Fruit fly (Drosophila melanogaster) whole organism, wandering third instar larva: ENCODE measurements around the gene CG7884.

Experiments used
- Abd-B ChIP-seq: fragments of >200 bp; optimal IDR thresholded peaks from 2 replicates; lab custom pipeline; 2017; ENCODE audit warnings: missing biosample characterization, missing genetic modification characterization
- CG32264 ChIP-seq: fragments of 200-800 bp; sonication (Bioruptor generic); optimal IDR thresholded peaks from 2 replicates; lab custom pipeline; 2016; ENCODE audit warnings: missing biosample characterization, missing genetic modification characterization
- CrebA ChIP-seq: fragments of 200-800 bp; sonication (Bioruptor generic); optimal IDR thresholded peaks from 2 replicates; lab custom pipeline; 2016; ENCODE audit warnings: missing biosample characterization, mild to moderate bottlenecking, missing genetic modification characterization, borderline replicate concordance
- GATAd ChIP-seq: sonication (Bioruptor generic); optimal IDR thresholded peaks from 2 replicates; lab custom pipeline; 2016; ENCODE audit warnings: missing biosample characterization, missing genetic modification characterization
- HLH106 ChIP-seq: fragments of 200-800 bp; optimal IDR thresholded peaks from 3 replicates; lab custom pipeline; 2019; ENCODE audit warnings: missing biosample characterization, mild to moderate bottlenecking, missing genetic modification characterization, moderate library complexity
- Hnf4 ChIP-seq: fragments of 200-800 bp; sonication (Bioruptor generic); optimal IDR thresholded peaks from 2 replicates; lab custom pipeline; 2016; ENCODE audit warnings: missing biosample characterization, mild to moderate bottlenecking, missing genetic modification characterization
- Hr78 ChIP-seq: fragments of >200 bp; optimal IDR thresholded peaks from 2 replicates; lab custom pipeline; 2017; ENCODE audit warnings: missing biosample characterization, missing genetic modification characterization
- Hr83 ChIP-seq: fragments of 200-300 bp; sonication (Bioruptor generic); optimal IDR thresholded peaks from 2 replicates; lab custom pipeline; 2016; ENCODE audit warnings: missing biosample characterization, mild to moderate bottlenecking, missing genetic modification characterization, moderate library complexity; ENCODE audit not compliant: poor library complexity, severe bottlenecking
- Jra ChIP-seq: sonication (Bioruptor generic); optimal IDR thresholded peaks from 2 replicates; lab custom pipeline; 2016; ENCODE audit warnings: missing biosample characterization, missing genetic modification characterization
- Mio ChIP-seq: sonication (Bioruptor generic); optimal IDR thresholded peaks from 2 replicates; lab custom pipeline; 2016; ENCODE audit warnings: missing biosample characterization, missing genetic modification characterization
- Myc ChIP-seq: fragments of >200 bp; optimal IDR thresholded peaks from 2 replicates; lab custom pipeline; 2017
- N ChIP-seq: fragments of >200 bp; optimal IDR thresholded peaks from 2 replicates; lab custom pipeline; 2018; ENCODE audit warnings: missing biosample characterization, missing external identifiers, missing genetic modification characterization
- Rel ChIP-seq, 2 experiments: fragments of 200-800 bp; sonication (Bioruptor generic) in 1 of 2; optimal IDR thresholded peaks; 2 replicates in 1 of 2; 3 replicates in 1 of 2; lab custom pipeline; 2016 to 2019; ENCODE audit warnings: mild to moderate bottlenecking in 2 of 2, missing biosample characterization in 2 of 2, missing genetic modification characterization in 2 of 2, moderate library complexity in 1 of 2
- Sp1 ChIP-seq: fragments of 200-800 bp; sonication (Bioruptor generic); optimal IDR thresholded peaks from 3 replicates; lab custom pipeline; 2019; ENCODE audit warnings: missing biosample characterization, mild to moderate bottlenecking, missing genetic modification characterization, moderate library complexity
- Vsx2 ChIP-seq: fragments of 200-300, 225-300 bp; sonication (Bioruptor generic); optimal IDR thresholded peaks from 2 replicates; lab custom pipeline; 2018; ENCODE audit warnings: missing biosample characterization, missing genetic modification characterization; ENCODE audit not compliant: partially characterized antibody
- br ChIP-seq: fragments of 200-800 bp; sonication (Bioruptor generic); optimal IDR thresholded peaks from 2 replicates; lab custom pipeline; 2016; ENCODE audit warnings: missing biosample characterization, missing genetic modification characterization
- dl ChIP-seq, 2 experiments: fragments of 175-275, 200-275 bp in 1 of 2; fragments of 200-275 bp in 1 of 2; sonication (Bioruptor generic); optimal IDR thresholded peaks; lab custom pipeline; 2018; ENCODE audit warnings: mild to moderate bottlenecking in 2 of 2, missing biosample characterization in 2 of 2, missing genetic modification characterization in 2 of 2, moderate library complexity in 2 of 2; ENCODE audit not compliant: partially characterized antibody in 2 of 2, insufficient read depth in 1 of 2
- dmrt93B ChIP-seq: fragments of 200-800 bp; sonication (Bioruptor generic); optimal IDR thresholded peaks from 2 replicates; lab custom pipeline; 2018; ENCODE audit warnings: missing biosample characterization, mild to moderate bottlenecking, missing genetic modification characterization
- dsf ChIP-seq: sonication (Bioruptor generic); optimal IDR thresholded peaks from 2 replicates; lab custom pipeline; 2016; ENCODE audit warnings: missing biosample characterization, missing genetic modification characterization, borderline replicate concordance
- ey ChIP-seq: fragments of 200-800 bp; sonication (Bioruptor generic); optimal IDR thresholded peaks from 2 replicates; lab custom pipeline; 2016; ENCODE audit warnings: missing biosample characterization, missing genetic modification characterization
- foxo ChIP-seq, 2 experiments: fragments of 200-800 bp; sonication (Bioruptor generic); optimal IDR thresholded peaks; 2 replicates in 1 of 2; 3 replicates in 1 of 2; lab custom pipeline; 2016 to 2017; ENCODE audit warnings: missing biosample characterization in 2 of 2, missing genetic modification characterization in 2 of 2
- h ChIP-seq: fragments of 200-800 bp; sonication (Bioruptor generic); optimal IDR thresholded peaks from 3 replicates; lab custom pipeline; 2016; ENCODE audit warnings: missing biosample characterization, mild to moderate bottlenecking, missing genetic modification characterization
- jim ChIP-seq: fragments of 175-275, 200-325 bp; sonication (Bioruptor generic); optimal IDR thresholded peaks from 2 replicates; lab custom pipeline; 2016; ENCODE audit warnings: missing biosample characterization, mild to moderate bottlenecking, missing genetic modification characterization
- lola ChIP-seq: fragments of >200 bp; optimal IDR thresholded peaks from 2 replicates; lab custom pipeline; 2017; ENCODE audit warnings: missing biosample characterization, missing genetic modification characterization
- pan ChIP-seq: fragments of >200 bp; optimal IDR thresholded peaks from 2 replicates; lab custom pipeline; 2017
- psq ChIP-seq: fragments of 200-800 bp; sonication (Bioruptor generic); optimal IDR thresholded peaks from 3 replicates; lab custom pipeline; 2017; ENCODE audit warnings: missing biosample characterization, mild to moderate bottlenecking, missing genetic modification characterization, moderate library complexity
- rgr ChIP-seq: fragments of 200-800 bp; sonication (Bioruptor generic); optimal IDR thresholded peaks from 3 replicates; lab custom pipeline; 2016; ENCODE audit warnings: missing biosample characterization, mild to moderate bottlenecking, missing genetic modification characterization
- sage ChIP-seq: fragments of 200-800 bp; sonication (Bioruptor generic); optimal IDR thresholded peaks from 2 replicates; lab custom pipeline; 2016; ENCODE audit warnings: missing biosample characterization, mild to moderate bottlenecking, missing genetic modification characterization
- usp ChIP-seq: fragments of >200 bp; optimal IDR thresholded peaks from 2 replicates; lab custom pipeline; 2017; ENCODE audit warnings: missing biosample characterization, missing genetic modification characterization
- woc ChIP-seq: sonication (Bioruptor generic); optimal IDR thresholded peaks from 2 replicates; lab custom pipeline; 2016; ENCODE audit warnings: missing biosample characterization, mild to moderate bottlenecking, missing genetic modification characterization

CG7884 gene

DNA sequence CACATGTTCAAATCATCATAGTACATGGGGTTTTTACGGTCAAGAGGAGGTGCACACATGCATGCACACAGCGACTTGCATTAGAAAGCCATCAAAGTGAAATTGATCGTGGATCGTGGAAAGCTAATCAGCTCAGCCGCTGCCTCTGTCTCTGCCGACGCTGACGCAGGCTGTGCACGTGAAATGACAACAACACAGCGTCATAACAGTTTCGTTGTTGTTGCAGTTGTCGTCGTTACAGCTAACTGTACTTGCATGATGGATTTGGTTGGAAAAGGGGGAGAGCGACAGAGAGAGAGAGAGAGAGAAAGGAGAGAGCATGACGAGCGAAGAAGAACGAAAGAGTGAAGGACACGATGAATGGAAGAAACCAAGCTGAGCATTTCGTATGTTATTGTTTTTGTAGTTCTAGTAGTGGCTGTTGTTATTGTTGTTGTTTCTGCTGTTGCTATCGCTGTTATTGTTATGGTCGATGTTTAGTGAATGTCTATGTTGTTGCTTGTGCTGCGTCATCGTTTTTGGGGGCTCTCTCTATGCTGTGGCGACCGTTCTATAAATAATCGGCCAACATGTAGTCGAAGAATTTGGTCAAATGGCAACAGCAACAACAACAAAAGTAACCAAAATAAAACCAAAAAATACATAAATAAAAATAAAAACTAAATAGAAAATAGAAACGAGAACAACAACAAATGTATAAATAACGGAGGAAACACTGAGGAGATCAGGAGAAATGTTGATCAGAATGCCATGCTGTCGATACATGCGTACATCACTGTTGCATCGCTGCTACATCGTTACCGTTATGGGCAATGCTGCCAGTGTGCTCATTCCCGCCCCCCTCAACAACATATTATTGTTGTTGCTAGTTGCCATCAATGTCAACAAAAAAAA lies 39.6 kb downstream of the CG7884 start:
- no peak for TF ChIP-seq HLH106
- no peak for TF ChIP-seq sage (GFP tag; lab: Kevin White, UChicago)
- no peak for TF ChIP-seq usp (GFP tag; lab: Kevin White, UChicago)
- no peak for TF ChIP-seq Abd-B (GFP tag; lab: Kevin White, UChicago)
- no peak for TF ChIP-seq Hr78 (GFP tag; lab: Kevin White, UChicago)
- TF ChIP-seq Vsx2 (GFP tag; lab: Kevin White, UChicago) = no peak
- TF ChIP-seq dsf (GFP tag; lab: Kevin White, UChicago) = no peak
- TF ChIP-seq dmrt93B (GFP tag; lab: Kevin White, UChicago) = no peak
- no peak for TF ChIP-seq Hnf4 (GFP tag; lab: Kevin White, UChicago)
- TF ChIP-seq dl (GFP tag; optimal IDR thresholded peaks at IDR 0.05; lab: Kevin White, UChicago; ENCODE audit: insufficient read depth in 1 of 2, partially characterized antibody in 2 of 2) = no peak
- no peak for TF ChIP-seq foxo (GFP tag; optimal IDR thresholded peaks at IDR 0.05; lab: Kevin White, UChicago)
- no peak for TF ChIP-seq Myc (lab: Kevin White, UChicago)
- TF ChIP-seq pan = no peak
- TF ChIP-seq ey = no peak
- no peak for TF ChIP-seq Rel (GFP tag; optimal IDR thresholded peaks at IDR 0.05; lab: Kevin White, UChicago)
- no peak for TF ChIP-seq Rel (tag; optimal IDR thresholded peaks at IDR 0.05; lab: Kevin White, UChicago)
- no peak for TF ChIP-seq GATAd (GFP tag; lab: Kevin White, UChicago)
- no peak for TF ChIP-seq Jra (GFP tag; lab: Kevin White, UChicago)
- TF ChIP-seq br (GFP tag; lab: Kevin White, UChicago) = no peak

DNA sequence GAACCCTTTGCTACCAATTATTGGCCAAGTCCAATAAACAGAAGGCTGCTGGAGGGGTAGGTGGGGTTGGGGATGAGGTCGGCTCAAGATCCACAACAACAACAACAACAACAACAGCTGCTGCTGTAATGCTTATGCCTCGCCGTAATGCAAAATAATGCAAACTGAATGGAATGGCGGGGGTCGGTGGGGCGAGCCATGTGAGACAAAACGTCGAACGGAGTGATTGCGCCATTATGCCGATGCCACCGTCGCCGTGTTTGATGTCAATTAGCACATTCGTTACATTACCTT lies 40.2 kb downstream of the CG7884 start:
- TF ChIP-seq foxo (GFP tag; optimal IDR thresholded peaks at IDR 0.05; lab: Kevin White, UChicago) (no peak), sage (GFP tag; lab: Kevin White, UChicago) (no peak), CrebA (GFP tag; lab: Kevin White, UChicago) (no peak), h (GFP tag; lab: Kevin White, UChicago) (no peak), ey (no peak), dl (GFP tag; optimal IDR thresholded peaks at IDR 0.05; lab: Kevin White, UChicago; ENCODE audit: insufficient read depth in 1 of 2, partially characterized antibody in 2 of 2) (no peak), Myc (lab: Kevin White, UChicago) (no peak)

DNA sequence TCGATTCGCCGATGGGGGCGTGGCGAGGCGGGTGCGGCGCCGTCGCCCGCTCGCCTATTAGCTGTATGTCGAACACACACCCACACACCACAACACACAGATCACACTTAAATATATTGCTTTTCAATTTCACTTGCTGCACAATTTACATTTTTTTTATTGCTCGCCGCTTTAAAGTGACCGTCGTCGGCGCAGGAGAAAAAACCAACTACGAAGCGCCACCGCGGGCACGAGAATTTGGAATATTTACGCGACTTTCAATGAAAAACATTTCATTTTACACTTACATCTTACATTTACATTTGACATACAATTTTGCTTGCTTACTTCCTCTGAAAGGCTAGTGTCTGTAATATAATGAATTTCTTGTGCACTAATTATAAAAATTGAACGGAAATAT lies 40.6 kb downstream of the CG7884 start, which contains the start of gene rictor:
TSS of gene rictor (minus strand) at position 170 of the 400 bp plus-strand sequence.
- TF ChIP-seq Abd-B (GFP tag; lab: Kevin White, UChicago) = no peak
- no peak for TF ChIP-seq N (GFP tag; lab: Kevin White, UChicago)
- TF ChIP-seq, all 38 proteins: peak for 0

DNA sequence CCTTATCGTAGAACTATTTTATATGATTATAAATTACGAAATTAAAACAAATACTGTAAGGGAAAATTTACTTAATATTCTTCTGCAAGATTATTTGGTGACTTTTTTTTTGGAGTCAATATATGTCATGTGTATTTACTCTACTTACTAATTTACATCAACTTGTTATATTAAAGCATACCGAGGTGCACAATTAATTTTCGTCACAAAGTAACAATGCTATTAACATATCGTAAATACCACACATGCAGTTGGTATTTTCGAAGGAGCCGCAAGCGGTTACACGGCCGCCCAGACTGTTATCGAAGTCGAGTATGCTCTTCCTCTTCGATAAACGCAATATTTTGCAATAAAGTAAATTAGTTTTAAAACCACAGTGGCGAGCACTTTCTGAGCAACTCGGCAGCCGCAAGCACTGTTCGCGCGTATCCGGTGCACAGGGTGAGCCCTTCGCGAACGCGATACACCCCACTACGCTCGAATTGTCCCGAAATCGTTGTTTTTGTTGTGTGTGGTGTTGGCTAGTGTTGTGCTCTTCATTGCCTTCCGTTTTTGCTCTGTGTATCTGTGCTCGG lies 41.2 kb downstream of the CG7884 start, which contains the start of gene Vav:
TSS of gene Vav (plus strand) at position 293 of the 575 bp plus-strand sequence.
- TF ChIP-seq ey (no peak), usp (GFP tag; lab: Kevin White, UChicago) (no peak), dmrt93B (GFP tag; lab: Kevin White, UChicago) (no peak), Rel (GFP tag; optimal IDR thresholded peaks at IDR 0.05; lab: Kevin White, UChicago) (no peak), Rel (tag; optimal IDR thresholded peaks at IDR 0.05; lab: Kevin White, UChicago) (no peak), Hr83 (no peak), psq (GFP tag; lab: Kevin White, UChicago) (no peak), CG32264 (GFP tag; lab: Kevin White, UChicago) (no peak), Abd-B (GFP tag; lab: Kevin White, UChicago) (no peak), Mio (GFP tag; lab: Kevin White, UChicago) (no peak), rgr (no peak), jim (GFP tag; lab: Kevin White, UChicago) (no peak), lola (GFP tag; lab: Kevin White, UChicago) (no peak), pan (no peak), woc (GFP tag; lab: Kevin White, UChicago) (no peak), Sp1 (GFP tag; lab: Kevin White, UChicago) (no peak)
